Fruit fly (Drosophila melanogaster): ENCODE measurements around the gene gwl.

gwl gene

DNA sequence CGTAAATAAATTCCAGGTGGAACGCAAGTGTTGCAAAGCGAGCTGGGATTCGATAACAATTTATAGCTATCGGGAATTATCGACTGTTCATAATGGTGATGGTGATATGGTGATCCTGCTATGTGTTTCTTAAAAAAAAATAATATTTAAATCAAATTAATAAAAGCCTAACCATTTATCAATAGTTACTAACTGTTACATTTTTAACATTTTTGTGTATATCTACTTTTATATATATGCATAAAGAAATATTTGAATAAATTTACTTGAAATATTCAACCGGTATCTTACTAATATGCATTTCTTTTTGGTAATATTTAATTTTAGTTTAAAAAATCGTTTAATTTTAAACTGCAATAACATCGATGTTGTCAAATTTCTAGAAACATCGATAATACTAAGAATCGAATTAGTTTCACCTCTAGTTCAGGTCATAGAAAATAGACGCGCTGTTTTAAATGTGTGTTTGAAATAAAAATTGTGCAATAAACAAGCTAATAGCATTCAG lies at the start of gene gwl, which contains the start of gene PGS1 (continued):
- TF ChIP-seq CG18764 (GFP tag; optimal IDR thresholded peaks at IDR 0.05) (peak; percentile 65), pum (GFP tag; optimal IDR thresholded peaks at IDR 0.05) (peak; percentile 34), CG31224 (GFP tag; IDR thresholded peaks at IDR 0.05) (peak; percentile 68), CG13775 (GFP tag; optimal IDR thresholded peaks at IDR 0.05) (peak; percentile 78), CG1024 (GFP tag; IDR thresholded peaks at IDR 0.05) (peak; percentile 58), CG7839 (tag; optimal IDR thresholded peaks at IDR 0.05) (peak; percentile 81), chif (GFP tag; optimal IDR thresholded peaks at IDR 0.05) (peak; percentile 27 to 48), crp (GFP tag; optimal IDR thresholded peaks at IDR 0.05) (peak in 1 of 2 experiments; percentile 50), h (optimal IDR thresholded peaks at IDR 0.05) (no peak), Dref (GFP tag; IDR thresholded peaks at IDR 0.05) (peak; percentile 71), CG6254 (GFP tag; optimal IDR thresholded peaks at IDR 0.05) (no peak), Hr3 (GFP tag; optimal IDR thresholded peaks at IDR 0.05) (peak; percentile 84), CG8290 (GFP tag; optimal IDR thresholded peaks at IDR 0.05) (no peak), CG8290 (tag; optimal IDR thresholded peaks at IDR 0.05) (no peak), CG15514 (GFP tag; optimal IDR thresholded peaks at IDR 0.05) (peak; percentile 45), nerfin-1 (tag; optimal IDR thresholded peaks at IDR 0.05) (peak; percentile 60), D (optimal IDR thresholded peaks at IDR 0.05) (no peak), D (GFP tag; optimal IDR thresholded peaks at IDR 0.05) (peak; percentile 1), NFAT (GFP tag; IDR thresholded peaks at IDR 0.05) (peak; percentile 64), Mrtf (GFP tag; IDR thresholded peaks at IDR 0.05) (peak; percentile 52; the same call in 1 of the 3 replicates), sisA (GFP tag; IDR thresholded peaks at IDR 0.05) (peak; percentile 74), CG34422 (GFP tag; IDR thresholded peaks at IDR 0.05) (peak; percentile 78), CG10366 (GFP tag; IDR thresholded peaks at IDR 0.05) (peak; percentile 70), CG15479 (GFP tag; optimal IDR thresholded peaks at IDR 0.05) (peak; percentile 5), az2 (GFP tag; optimal IDR thresholded peaks at IDR 0.05) (peak; percentile 80), gem (tag; optimal IDR thresholded peaks at IDR 0.05) (peak; percentile 89), dimm (GFP tag; IDR thresholded peaks at IDR 0.05) (peak; percentile 42), amos (GFP tag; IDR thresholded peaks at IDR 0.05; ENCODE audit: partially characterized antibody) (peak; percentile 46; the same call in 1 of the 2 replicates), Hsf (GFP tag; optimal IDR thresholded peaks at IDR 0.05) (peak; percentile 72), trh (GFP tag; optimal IDR thresholded peaks at IDR 0.05) (peak; percentile 62), Gsc (GFP tag; IDR thresholded peaks at IDR 0.05) (peak; percentile 12; the same call in 1 of the 2 replicates), Dll (GFP tag; IDR thresholded peaks at IDR 0.05; ENCODE audit: partially characterized antibody) (peak; percentile 81), Eip74EF (GFP tag; optimal IDR thresholded peaks at IDR 0.05) (no peak), vnd (GFP tag; IDR thresholded peaks at IDR 0.05; ENCODE audit: partially characterized antibody) (0 out of 3 replicates have a peak, but pooled peaks have one; percentile 35), sens-2 (GFP tag; IDR thresholded peaks at IDR 0.05) (0 out of 2 replicates have a peak, but pooled peaks have one; percentile 43), yki (optimal IDR thresholded peaks at IDR 0.05) (no peak), CG4328 (GFP tag; optimal IDR thresholded peaks at IDR 0.05) (peak; percentile 52), CG34224 (GFP tag; IDR thresholded peaks at IDR 0.05; ENCODE audit: partially characterized antibody) (0 out of 3 replicates have a peak, but pooled peaks have one; percentile 42), vvl (GFP tag; IDR thresholded peaks at IDR 0.05) (peak; percentile 87), CG1529 (GFP tag; optimal IDR thresholded peaks at IDR 0.05) (no peak), CG6683 (GFP tag; optimal IDR thresholded peaks at IDR 0.05) (peak; percentile 26), fd96Cb (tag; optimal IDR thresholded peaks at IDR 0.05) (peak; percentile 69), gsb (GFP tag; IDR thresholded peaks at IDR 0.05) (peak; percentile 41; the same call in 1 of the 2 replicates), grau (tag; optimal IDR thresholded peaks at IDR 0.05) (peak; percentile 68), HLH3B (GFP tag; IDR thresholded peaks at IDR 0.05) (peak; percentile 76), stwl (tag; optimal IDR thresholded peaks at IDR 0.05) (peak; percentile 68), Doc3 (GFP tag; IDR thresholded peaks at IDR 0.05; ENCODE audit: partially characterized antibody) (peak; percentile 65), Vsx1 (GFP tag; optimal IDR thresholded peaks at IDR 0.05) (no peak), Max (GFP tag; optimal IDR thresholded peaks at IDR 0.05) (peak; percentile 56), row (GFP tag; IDR thresholded peaks at IDR 0.05) (peak; percentile 80)
